Worm (Caenorhabditis elegans): ENCODE measurements around the gene pafo-1.

The pafo-1 gene

ce11 chrV:11521448-11521847 lies at the start of gene pafo-1:
Gene pafo-1 (plus strand): TSS chrV:11521703.
- TF ChIP-seq sma-3 (GFP tag; optimal IDR thresholded peaks at IDR 0.05) (peak; percentile 83), mbf-1 (tag; optimal IDR thresholded peaks at IDR 0.05) (no peak), lin-11 (tag; optimal IDR thresholded peaks at IDR 0.05) (peak; percentile 79), sma-9 (GFP tag; optimal IDR thresholded peaks at IDR 0.05) (peak; percentile 95), sma-9 (tag; optimal IDR thresholded peaks at IDR 0.05) (no peak), nhr-10 (tag; optimal IDR thresholded peaks at IDR 0.05) (peak; percentile 36), ceh-82 (tag; optimal IDR thresholded peaks at IDR 0.05) (no peak), peb-1 (tag; optimal IDR thresholded peaks at IDR 0.05) (no peak), mdl-1 (tag; optimal IDR thresholded peaks at IDR 0.05) (peak in 1 of 2 experiments; percentile 60), nhr-21 (tag; optimal IDR thresholded peaks at IDR 0.05) (peak; percentile 75), nhr-77 (tag; optimal IDR thresholded peaks at IDR 0.05) (peak; percentile 62), ztf-1 (GFP tag; conservative IDR thresholded peaks at IDR 0.05) (no peak), nhr-12 (tag; optimal IDR thresholded peaks at IDR 0.05) (peak; percentile 5), ama-1 (optimal IDR thresholded peaks at IDR 0.05) (no peak), ztf-11 (tag; optimal IDR thresholded peaks at IDR 0.05) (no peak), mab-5 (tag; optimal IDR thresholded peaks at IDR 0.05) (peak; percentile 81), ZK546.5 (tag; optimal IDR thresholded peaks at IDR 0.05) (no peak), elt-3 (tag; optimal IDR thresholded peaks at IDR 0.05) (no peak), nhr-129 (tag; optimal IDR thresholded peaks at IDR 0.05) (peak; percentile 72), sem-4 (tag; optimal IDR thresholded peaks at IDR 0.05) (peak; percentile 63), unc-55 (GFP tag; optimal IDR thresholded peaks at IDR 0.05) (peak; percentile 92), lsy-2 (tag; optimal IDR thresholded peaks at IDR 0.05) (peak; percentile 87 to 93), snpc-4 (tag; optimal IDR thresholded peaks at IDR 0.05) (peak; percentile 55), unc-62 (GFP tag; optimal IDR thresholded peaks at IDR 0.05) (peak; percentile 31), lin-39 (tag; optimal IDR thresholded peaks at IDR 0.05) (no peak), R02D3.7 (tag; optimal IDR thresholded peaks at IDR 0.05) (peak; percentile 58), alr-1 (tag; optimal IDR thresholded peaks at IDR 0.05) (no peak), F13H6.1 (tag; optimal IDR thresholded peaks at IDR 0.05) (peak; percentile 86), Y55F3AM.14 (GFP tag; optimal IDR thresholded peaks at IDR 0.05) (peak; percentile 46), egl-27 (tag; optimal IDR thresholded peaks at IDR 0.05) (peak; percentile 81), ztf-4 (tag; optimal IDR thresholded peaks at IDR 0.05) (peak; percentile 37), skn-1 (tag; optimal IDR thresholded peaks at IDR 0.05) (no peak), nhr-25 (tag; optimal IDR thresholded peaks at IDR 0.05) (peak; percentile 91), aly-2 (tag; optimal IDR thresholded peaks at IDR 0.05) (no peak), elt-1 (tag; optimal IDR thresholded peaks at IDR 0.05) (no peak), zag-1 (tag; optimal IDR thresholded peaks at IDR 0.05) (peak; percentile 58), dmd-4 (tag; optimal IDR thresholded peaks at IDR 0.05) (no peak), nhr-237 (tag; optimal IDR thresholded peaks at IDR 0.05) (peak; percentile 59), gmeb-1 (tag; optimal IDR thresholded peaks at IDR 0.05) (peak; percentile 99), nhr-23 (tag; optimal IDR thresholded peaks at IDR 0.05) (no peak), C34F6.9 (tag; optimal IDR thresholded peaks at IDR 0.05) (peak; percentile 91), nhr-11 (tag; optimal IDR thresholded peaks at IDR 0.05) (no peak), blmp-1 (tag; optimal IDR thresholded peaks at IDR 0.05; ENCODE audit: insufficient read depth) (peak; percentile 41), unc-39 (tag; optimal IDR thresholded peaks at IDR 0.05) (no peak), fos-1 (tag; optimal IDR thresholded peaks at IDR 0.05) (peak; percentile 52), nhr-6 (tag; optimal IDR thresholded peaks at IDR 0.05) (peak; percentile 49), lin-13 (GFP tag; optimal IDR thresholded peaks at IDR 0.05) (peak; percentile 84), crh-2 (tag; optimal IDR thresholded peaks at IDR 0.05) (peak; percentile 74), ceh-16 (tag; optimal IDR thresholded peaks at IDR 0.05) (no peak)
